Worm (Caenorhabditis elegans): ENCODE measurements around the gene F59A6.12.
A peak's percentile ranks its signal among the peaks of the same experiment; 100 is the strongest.

F59A6.12 gene

DNA sequence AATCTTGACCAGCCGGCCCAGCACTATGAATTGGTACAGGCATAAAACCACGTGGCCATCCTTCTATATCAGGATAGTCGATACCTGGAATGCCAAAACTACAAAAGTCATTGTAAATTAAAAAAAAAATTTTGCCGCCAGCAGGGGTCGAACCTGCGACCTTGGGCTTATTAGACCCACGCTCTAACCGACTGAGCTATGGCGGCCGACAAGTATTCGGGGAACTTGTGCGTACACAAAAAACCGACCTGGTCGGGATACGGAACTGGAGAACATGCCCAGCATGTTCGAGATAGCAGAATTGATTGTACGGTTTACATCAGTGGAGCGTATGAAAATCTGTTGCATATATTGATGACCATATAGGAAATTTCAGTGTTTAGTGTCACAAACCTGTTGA is 45.4 kb upstream of the F59A6.12 start (continued):
- TF ChIP-seq lir-3 (tag; optimal IDR thresholded peaks at IDR 0.05; ENCODE audit: poor library complexity): peak; percentile 38
- peak; percentile 79 for TF ChIP-seq snu-23 (GFP tag; optimal IDR thresholded peaks at IDR 0.05)
- peak; percentile 76 for TF ChIP-seq nhr-19 (GFP tag; conservative IDR thresholded peaks at IDR 0.05)
- no peak for TF ChIP-seq ztf-11 (tag; optimal IDR thresholded peaks at IDR 0.05)
- no peak for TF ChIP-seq unc-98 (GFP tag; IDR thresholded peaks at IDR 0.05)
- peak in 1 of 2 experiments; percentile 60 for TF ChIP-seq mdl-1 (tag; optimal IDR thresholded peaks at IDR 0.05)
- no peak for TF ChIP-seq sptf-1 (tag; optimal IDR thresholded peaks at IDR 0.05)
- no peak for TF ChIP-seq ces-1 (GFP tag; optimal IDR thresholded peaks at IDR 0.05)
- peak; percentile 67 for TF ChIP-seq mep-1 (tag; optimal IDR thresholded peaks at IDR 0.05)
- peak; percentile 76 for TF ChIP-seq nhr-20 (tag; optimal IDR thresholded peaks at IDR 0.05)
- no peak for TF ChIP-seq ceh-90 (tag; optimal IDR thresholded peaks at IDR 0.05)
- TF ChIP-seq lin-13 (GFP tag; optimal IDR thresholded peaks at IDR 0.05): peak; percentile 62
- TF ChIP-seq irx-1 (tag; optimal IDR thresholded peaks at IDR 0.05): no peak
- TF ChIP-seq jun-1 (tag; optimal IDR thresholded peaks at IDR 0.05): no peak
- TF ChIP-seq fkh-10 (GFP tag; optimal IDR thresholded peaks at IDR 0.05): no peak
- peak in 1 of 6 experiments; percentile 59 for TF ChIP-seq elt-3 (tag; optimal IDR thresholded peaks at IDR 0.05)
- TF ChIP-seq nhr-76 (tag; optimal IDR thresholded peaks at IDR 0.05): no peak
- TF ChIP-seq nhr-77 (tag; optimal IDR thresholded peaks at IDR 0.05): peak; percentile 23
- peak; percentile 53 for TF ChIP-seq lin-14 (GFP tag; optimal IDR thresholded peaks at IDR 0.05)
- TF ChIP-seq C34B4.2 (tag; optimal IDR thresholded peaks at IDR 0.05): no peak
- peak; percentile 29 for TF ChIP-seq pax-3 (tag; optimal IDR thresholded peaks at IDR 0.05)
- no peak for TF ChIP-seq egl-13 (tag; optimal IDR thresholded peaks at IDR 0.05)
- TF ChIP-seq nhr-71 (tag; optimal IDR thresholded peaks at IDR 0.05): peak; percentile 74
- no peak for TF ChIP-seq vab-15 (tag; optimal IDR thresholded peaks at IDR 0.05)
- TF ChIP-seq nhr-85 (tag): peak; percentile 81
- peak; percentile 41 to 67 for TF ChIP-seq efl-1 (optimal IDR thresholded peaks at IDR 0.05)
- peak; percentile 39 to 94 for TF ChIP-seq efl-1 (GFP tag; optimal IDR thresholded peaks at IDR 0.05 in 1 of 2)
- TF ChIP-seq nhr-84 (tag; optimal IDR thresholded peaks at IDR 0.05): no peak
- peak; percentile 52 for TF ChIP-seq dsc-1 (tag; optimal IDR thresholded peaks at IDR 0.05)
- TF ChIP-seq aly-2 (tag; optimal IDR thresholded peaks at IDR 0.05): no peak
- no peak for TF ChIP-seq Y116A8C.19 (tag; optimal IDR thresholded peaks at IDR 0.05; ENCODE audit: borderline replicate concordance)
- TF ChIP-seq hlh-17 (GFP tag; optimal IDR thresholded peaks at IDR 0.05; ENCODE audit: borderline replicate concordance): no peak
- TF ChIP-seq tlp-1 (tag; optimal IDR thresholded peaks at IDR 0.05): no peak
- no peak for TF ChIP-seq pqm-1 (tag; optimal IDR thresholded peaks at IDR 0.05)
- peak; percentile 54 for TF ChIP-seq tbx-2 (tag; optimal IDR thresholded peaks at IDR 0.05)
- no peak for TF ChIP-seq nhr-237 (tag; optimal IDR thresholded peaks at IDR 0.05)
- no peak for TF ChIP-seq ceh-88 (GFP tag; IDR thresholded peaks at IDR 0.05)
- TF ChIP-seq elt-2 (tag; optimal IDR thresholded peaks at IDR 0.05): peak; percentile 89
- peak; percentile 43 for TF ChIP-seq skn-1 (tag; optimal IDR thresholded peaks at IDR 0.05)
- TF ChIP-seq C04F5.9 (tag; optimal IDR thresholded peaks at IDR 0.05): no peak
- peak; percentile 74 for TF ChIP-seq nhr-90 (tag; optimal IDR thresholded peaks at IDR 0.05; ENCODE audit: poor library complexity)
- peak; percentile 98 for TF ChIP-seq snpc-4 (tag; optimal IDR thresholded peaks at IDR 0.05)
- peak; percentile 70 for TF ChIP-seq nhr-47 (tag; optimal IDR thresholded peaks at IDR 0.05)
- TF ChIP-seq grh-1 (GFP tag; IDR thresholded peaks at IDR 0.05): 0 out of 2 replicates have a peak, but pooled peaks have one; percentile 21
- TF ChIP-seq sox-4 (tag; optimal IDR thresholded peaks at IDR 0.05): no peak
- no peak for TF ChIP-seq efl-3 (GFP tag; optimal IDR thresholded peaks at IDR 0.05)
- TF ChIP-seq mef-2 (tag; optimal IDR thresholded peaks at IDR 0.05): no peak
- no peak for TF ChIP-seq sup-37 (GFP tag; optimal IDR thresholded peaks at IDR 0.05)
- TF ChIP-seq nhr-12 (tag; optimal IDR thresholded peaks at IDR 0.05): no peak
- TF ChIP-seq pag-3 (tag; optimal IDR thresholded peaks at IDR 0.05; ENCODE audit: borderline replicate concordance, insufficient read depth): no peak
- peak; percentile 32 for TF ChIP-seq zip-4 (GFP tag; optimal IDR thresholded peaks at IDR 0.05)
- no peak for TF ChIP-seq ceh-8 (GFP tag; optimal IDR thresholded peaks at IDR 0.05)

All from whole organism, L1 larva.